Fruit fly (Drosophila melanogaster): Measurements from ENCODE around the gene eRF3.
A peak's percentile ranks its signal among the peaks of the same experiment; 100 is the strongest.

Gene eRF3

DNA sequence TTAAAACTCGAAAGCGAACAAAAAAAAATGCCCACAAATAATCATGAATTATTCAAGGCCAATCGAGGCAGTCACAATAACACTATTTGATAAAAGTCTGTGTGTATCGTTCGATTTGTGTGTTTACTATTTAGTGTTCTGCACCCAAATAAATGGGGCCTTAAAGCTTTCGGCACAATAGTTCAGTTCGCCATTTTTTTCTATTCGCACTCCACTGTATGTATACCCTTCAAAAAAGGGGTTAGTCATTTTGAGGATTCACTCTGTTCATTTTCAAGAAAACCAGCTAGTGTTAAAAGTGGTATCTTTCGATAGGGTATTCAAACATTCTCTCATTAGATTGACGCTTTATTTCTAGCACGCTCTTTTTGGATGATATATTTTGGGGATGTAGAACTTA is 33.4 kb downstream of the eRF3 start:
- TF ChIP-seq Dip3 (GFP tag; optimal IDR thresholded peaks at IDR 0.05) (peak; percentile 43), NFAT (GFP tag; IDR thresholded peaks at IDR 0.05) (peak; percentile 84), mld (GFP tag; IDR thresholded peaks at IDR 0.05; ENCODE audit: partially characterized antibody) (no peak), vfl (GFP tag; optimal IDR thresholded peaks at IDR 0.05) (peak; percentile 33), stc (GFP tag; IDR thresholded peaks at IDR 0.05) (0 out of 2 replicates have a peak, but pooled peaks have one; percentile 7), Dad (GFP tag; optimal IDR thresholded peaks at IDR 0.05) (peak; percentile 16), zfh2 (GFP tag; optimal IDR thresholded peaks at IDR 0.05) (peak; percentile 80), Side (GFP tag; optimal IDR thresholded peaks at IDR 0.05) (peak; percentile 64), YL-1 (GFP tag; optimal IDR thresholded peaks at IDR 0.05) (no peak), CG2120 (GFP tag; optimal IDR thresholded peaks at IDR 0.05) (peak; percentile 93), CoRest (tag; optimal IDR thresholded peaks at IDR 0.05) (peak; percentile 50), gcm2 (GFP tag; optimal IDR thresholded peaks at IDR 0.05) (no peak), Ada2b (GFP tag; IDR thresholded peaks at IDR 0.05) (0 out of 2 replicates have a peak, but pooled peaks have one; percentile 6), CG10565 (GFP tag; optimal IDR thresholded peaks at IDR 0.05) (no peak), CG18476 (GFP tag; optimal IDR thresholded peaks at IDR 0.05) (no peak), tup (GFP tag; optimal IDR thresholded peaks at IDR 0.05) (no peak), Hr51 (GFP tag; optimal IDR thresholded peaks at IDR 0.05) (peak; percentile 11 to 12), Kr (GFP tag; optimal IDR thresholded peaks at IDR 0.05) (no peak), CG4328 (GFP tag; optimal IDR thresholded peaks at IDR 0.05) (peak; percentile 22), CG30403 (GFP tag; optimal IDR thresholded peaks at IDR 0.05) (peak; percentile 38), CG11456 (GFP tag; IDR thresholded peaks at IDR 0.05) (peak; percentile 82), gcm (GFP tag; optimal IDR thresholded peaks at IDR 0.05) (no peak), D (optimal IDR thresholded peaks at IDR 0.05) (no peak), D (GFP tag; optimal IDR thresholded peaks at IDR 0.05) (no peak), CG3281 (GFP tag; optimal IDR thresholded peaks at IDR 0.05) (peak; percentile 68), Stat92E (GFP tag; optimal IDR thresholded peaks at IDR 0.05) (no peak), Gug (GFP tag; IDR thresholded peaks at IDR 0.05) (peak; percentile 55; the same call in 2 of the 4 replicates), ftz-f1 (GFP tag; optimal IDR thresholded peaks at IDR 0.05) (peak; percentile 76), sug (tag; optimal IDR thresholded peaks at IDR 0.05) (peak; percentile 60), CG13775 (GFP tag; optimal IDR thresholded peaks at IDR 0.05) (peak; percentile 40), lilli (GFP tag; optimal IDR thresholded peaks at IDR 0.05) (peak; percentile 85), trh (GFP tag; optimal IDR thresholded peaks at IDR 0.05) (no peak), tgo (GFP tag; IDR thresholded peaks at IDR 0.05) (peak; percentile 34; the same call in 1 of the 3 replicates), CG10274 (GFP tag; optimal IDR thresholded peaks at IDR 0.05) (peak; percentile 22), CG7357 (GFP tag; IDR thresholded peaks at IDR 0.05) (no peak), Poxn (GFP tag; IDR thresholded peaks at IDR 0.05) (no peak), CG2712 (tag; optimal IDR thresholded peaks at IDR 0.05) (no peak), CHES-1-like (GFP tag; optimal IDR thresholded peaks at IDR 0.05) (peak; percentile 40), CG8924 (tag; optimal IDR thresholded peaks at IDR 0.05) (peak; percentile 17), D19A (tag; optimal IDR thresholded peaks at IDR 0.05) (peak; percentile 89), tio (GFP tag; optimal IDR thresholded peaks at IDR 0.05) (peak; percentile 40), CG31224 (GFP tag; IDR thresholded peaks at IDR 0.05) (peak; percentile 70), Deaf1 (tag; optimal IDR thresholded peaks at IDR 0.05) (peak; percentile 17), eve (GFP tag; optimal IDR thresholded peaks at IDR 0.05) (peak in 1 of 2 experiments; percentile 9), CG14860 (GFP tag; IDR thresholded peaks at IDR 0.05; ENCODE audit: partially characterized antibody) (no peak), chn (GFP tag; optimal IDR thresholded peaks at IDR 0.05) (peak; percentile 5), vvl (GFP tag; IDR thresholded peaks at IDR 0.05) (peak; percentile 68), E2f1 (GFP tag; IDR thresholded peaks at IDR 0.05) (0 out of 2 replicates have a peak, but pooled peaks have one; percentile 44), CG10462 (GFP tag; optimal IDR thresholded peaks at IDR 0.05) (no peak), pho (GFP tag; optimal IDR thresholded peaks at IDR 0.05) (peak; percentile 67), CG3407 (GFP tag; optimal IDR thresholded peaks at IDR 0.05) (no peak), gro (GFP tag; optimal IDR thresholded peaks at IDR 0.05) (peak; percentile 92)

Measured in whole organism, embryonic.